Worm (Caenorhabditis elegans) whole organism, L2 larva: Measurements from ENCODE around the gene atf-2.
A peak's percentile ranks its signal among the peaks of the same experiment; 100 is the strongest.

Source experiments
- C34F6.9 ChIP-seq: fragments of 150-350 bp; optimal IDR thresholded peaks from 2 replicates; lab custom pipeline; 2014; ENCODE audit warnings: missing biosample characterization, missing genetic modification characterization
- R02D3.7 ChIP-seq: fragments of 150-350 bp; optimal IDR thresholded peaks from 2 replicates; lab custom pipeline; 2014; ENCODE audit warnings: missing biosample characterization, missing genetic modification characterization
- alr-1 ChIP-seq: fragments of 150-350 bp; optimal IDR thresholded peaks from 2 replicates; lab custom pipeline; 2014; ENCODE audit warnings: missing biosample characterization, missing genetic modification characterization
- ama-1 ChIP-seq: fragments of 150-350 bp; optimal IDR thresholded peaks from 2 replicates; lab custom pipeline; 2018; ENCODE audit warnings: inconsistent platforms
- blmp-1 ChIP-seq: sonication (generic microtip); optimal IDR thresholded peaks from 2 replicates; lab custom pipeline; 2017; ENCODE audit warnings: missing genetic modification characterization, mild to moderate bottlenecking, missing compliant biosample characterization, antibody characterized with exemption, moderate library complexity; ENCODE audit not compliant: insufficient read depth
- ceh-16 ChIP-seq: fragments of 150-350 bp; optimal IDR thresholded peaks from 2 replicates; lab custom pipeline; 2014; ENCODE audit warnings: missing biosample characterization, missing genetic modification characterization
- ceh-82 ChIP-seq: fragments of 150-350 bp; optimal IDR thresholded peaks from 2 replicates; lab custom pipeline; 2014; ENCODE audit warnings: missing biosample characterization, missing genetic modification characterization
- crh-2 ChIP-seq: sonication (generic microtip); optimal IDR thresholded peaks from 2 replicates; lab custom pipeline; 2017; ENCODE audit warnings: missing biosample characterization, missing genetic modification characterization
- dmd-4 ChIP-seq: sonication (generic microtip); optimal IDR thresholded peaks from 2 replicates; lab custom pipeline; 2017; ENCODE audit warnings: missing biosample characterization, missing genetic modification characterization
- egl-27 ChIP-seq: sonication (generic microtip); optimal IDR thresholded peaks from 3 replicates; lab custom pipeline; 2017; ENCODE audit warnings: missing biosample characterization, missing genetic modification reagents, missing genetic modification characterization
- elt-1 ChIP-seq: fragments of 150-350 bp; optimal IDR thresholded peaks from 2 replicates; lab custom pipeline; 2014; ENCODE audit warnings: missing biosample characterization, missing genetic modification characterization
- elt-3 ChIP-seq: sonication (generic microtip); optimal IDR thresholded peaks from 2 replicates; lab custom pipeline; 2017; ENCODE audit warnings: missing biosample characterization, missing genetic modification characterization
- fos-1 ChIP-seq: fragments of 150-350 bp; optimal IDR thresholded peaks from 2 replicates; lab custom pipeline; 2014; ENCODE audit warnings: missing biosample characterization, missing genetic modification characterization
- gmeb-1 ChIP-seq: fragments of 150-350 bp; optimal IDR thresholded peaks from 2 replicates; lab custom pipeline; 2014; ENCODE audit warnings: missing biosample characterization, missing genetic modification characterization
- lin-11 ChIP-seq: fragments of 150-350 bp; sonication (generic microtip); optimal IDR thresholded peaks from 2 replicates; lab custom pipeline; 2014; ENCODE audit warnings: missing biosample characterization, missing genetic modification characterization, inconsistent platforms, mixed read lengths
- lin-39 ChIP-seq: fragments of 150-350 bp; optimal IDR thresholded peaks from 2 replicates; lab custom pipeline; 2014; ENCODE audit warnings: missing biosample characterization, missing genetic modification reagents, missing genetic modification characterization
- lsy-2 ChIP-seq, 2 experiments: fragments of 150-350 bp in 1 of 2; sonication (generic microtip) in 1 of 2; optimal IDR thresholded peaks; 2 replicates each; lab custom pipeline; 2014 to 2017; ENCODE audit warnings: missing biosample characterization in 2 of 2, missing genetic modification characterization in 2 of 2
- mab-5 ChIP-seq: fragments of 150-350 bp; optimal IDR thresholded peaks from 2 replicates; lab custom pipeline; 2014; ENCODE audit warnings: missing biosample characterization, missing genetic modification characterization
- mbf-1 ChIP-seq: sonication (generic microtip); optimal IDR thresholded peaks from 2 replicates; lab custom pipeline; 2017; ENCODE audit warnings: missing biosample characterization, missing genetic modification characterization
- mdl-1 ChIP-seq, 2 experiments: fragments of 150-350 bp in 1 of 2; sonication (generic microtip) in 1 of 2; optimal IDR thresholded peaks; 2 replicates each; lab custom pipeline; 2017; ENCODE audit warnings: missing biosample characterization in 2 of 2, missing genetic modification characterization in 2 of 2
- nhr-11 ChIP-seq: fragments of 150-350 bp; optimal IDR thresholded peaks from 2 replicates; lab custom pipeline; 2014; ENCODE audit warnings: missing biosample characterization, missing genetic modification characterization
- nhr-129 ChIP-seq: fragments of 150-350 bp; optimal IDR thresholded peaks from 2 replicates; lab custom pipeline; 2014; ENCODE audit warnings: missing biosample characterization, missing genetic modification characterization
- nhr-21 ChIP-seq: fragments of 150-350 bp; optimal IDR thresholded peaks from 2 replicates; lab custom pipeline; 2014; ENCODE audit warnings: missing biosample characterization, missing genetic modification characterization
- nhr-25 ChIP-seq: fragments of 150-350 bp; sonication (generic microtip); optimal IDR thresholded peaks from 3 replicates; lab custom pipeline; 2014; ENCODE audit warnings: missing biosample characterization, missing genetic modification characterization
- nhr-77 ChIP-seq: fragments of 150-350 bp; optimal IDR thresholded peaks from 2 replicates; lab custom pipeline; 2014; ENCODE audit warnings: missing biosample characterization, missing genetic modification characterization
- peb-1 ChIP-seq: fragments of 150-350 bp; optimal IDR thresholded peaks from 2 replicates; lab custom pipeline; 2014; ENCODE audit warnings: missing biosample characterization, missing genetic modification characterization
- sem-4 ChIP-seq: fragments of 150-350 bp; optimal IDR thresholded peaks from 2 replicates; lab custom pipeline; 2014; ENCODE audit warnings: missing biosample characterization, missing genetic modification reagents, missing genetic modification characterization
- skn-1 ChIP-seq: sonication (generic microtip); optimal IDR thresholded peaks from 2 replicates; lab custom pipeline; 2017; ENCODE audit warnings: missing biosample characterization, missing genetic modification characterization
- sma-3 ChIP-seq: sonication (generic microtip); optimal IDR thresholded peaks from 2 replicates; lab custom pipeline; 2016; ENCODE audit warnings: missing genetic modification reagents, missing genetic modification characterization, missing compliant biosample characterization
- sma-9 ChIP-seq, 2 experiments: fragments of 150-350 bp in 1 of 2; sonication (generic microtip) in 1 of 2; optimal IDR thresholded peaks; 2 replicates each; lab custom pipeline; 2014 to 2016; ENCODE audit warnings: missing genetic modification characterization in 2 of 2, mild to moderate bottlenecking in 1 of 2, missing biosample characterization in 1 of 2, missing compliant biosample characterization in 1 of 2, missing genetic modification reagents in 1 of 2, moderate library complexity in 1 of 2
- ztf-11 ChIP-seq: sonication (generic microtip); optimal IDR thresholded peaks from 2 replicates; lab custom pipeline; 2017; ENCODE audit warnings: missing biosample characterization, missing genetic modification characterization
- ztf-4 ChIP-seq: fragments of 150-350 bp; optimal IDR thresholded peaks from 2 replicates; lab custom pipeline; 2014; ENCODE audit warnings: missing biosample characterization, missing genetic modification characterization

The atf-2 gene

ce11 chrII:8710317-8710716 is 41.5 kb upstream of the atf-2 start, which contains the start of gene srg-15:
Gene srg-15, minus strand, starts transcription at chrII:8710417.
- no peak for TF ChIP-seq sma-3 (GFP tag; lab: Kevin White, UChicago)
- no peak for TF ChIP-seq C34F6.9
- no peak for TF ChIP-seq mab-5
- no peak for TF ChIP-seq alr-1 (tag; lab: Kevin White, UChicago)
- no peak for TF ChIP-seq ceh-16 (tag; lab: Kevin White, UChicago)
- TF ChIP-seq elt-3, result no peak
- no peak for TF ChIP-seq mbf-1
- TF ChIP-seq lin-39 (tag; lab: Kevin White, UChicago), result no peak
- no peak for TF ChIP-seq ztf-11
- no peak for TF ChIP-seq R02D3.7 (tag; lab: Kevin White, UChicago)
- no peak for TF ChIP-seq egl-27 (tag; lab: Kevin White, UChicago)
- TF ChIP-seq nhr-77 (tag; lab: Kevin White, UChicago), result no peak
- no peak for TF ChIP-seq skn-1 (tag; lab: Kevin White, UChicago)
- no peak for TF ChIP-seq nhr-129 (tag; lab: Kevin White, UChicago)
- no peak for TF ChIP-seq mdl-1 (tag; optimal IDR thresholded peaks at IDR 0.05; lab: Kevin White, UChicago)
- TF ChIP-seq ceh-82 (tag; lab: Kevin White, UChicago), result no peak
- TF ChIP-seq blmp-1 (tag; lab: Kevin White, UChicago), result no peak
- TF ChIP-seq peb-1 (tag; lab: Kevin White, UChicago), result no peak

DNA sequence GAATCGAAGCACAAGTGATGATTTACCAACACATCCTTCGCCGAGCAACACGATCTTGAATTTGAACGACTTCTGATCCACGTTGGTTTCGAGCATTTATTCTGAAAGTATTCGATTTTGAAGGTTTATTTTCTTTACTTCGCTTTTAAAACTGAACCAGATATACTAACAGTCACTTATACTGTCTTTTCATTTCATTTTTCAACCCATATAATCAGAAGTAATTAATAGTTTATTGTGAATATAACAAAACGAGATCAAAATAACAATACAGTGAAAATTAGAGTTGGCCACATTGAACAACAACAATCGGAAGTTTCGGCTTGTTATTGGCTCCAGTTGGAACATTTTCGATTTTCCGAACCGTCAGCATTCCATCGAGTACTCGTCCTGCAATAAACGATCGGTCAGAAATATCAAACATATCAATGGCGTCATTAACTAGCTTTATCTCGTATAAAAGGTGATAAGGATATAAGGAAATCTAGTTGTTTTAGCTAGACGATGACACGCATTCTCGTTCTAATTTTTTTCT is 36.8 kb upstream of the atf-2 start, which contains the start of the genes rab-21 and T01B7.13:
rab-21 (minus strand) TSS at position 101 of the 535 bp plus-strand sequence.
T01B7.13 (plus strand) TSS at position 485 of the 535 bp plus-strand sequence.
- TF ChIP-seq sma-9 (GFP tag; optimal IDR thresholded peaks at IDR 0.05; lab: Kevin White, UChicago) (no peak), sma-9 (tag; optimal IDR thresholded peaks at IDR 0.05; lab: Kevin White, UChicago) (no peak), C34F6.9 (no peak), ama-1 (lab: Kevin White, UChicago) (no peak), ztf-4 (tag; lab: Kevin White, UChicago) (no peak), dmd-4 (no peak), ceh-16 (tag; lab: Kevin White, UChicago) (no peak)

DNA sequence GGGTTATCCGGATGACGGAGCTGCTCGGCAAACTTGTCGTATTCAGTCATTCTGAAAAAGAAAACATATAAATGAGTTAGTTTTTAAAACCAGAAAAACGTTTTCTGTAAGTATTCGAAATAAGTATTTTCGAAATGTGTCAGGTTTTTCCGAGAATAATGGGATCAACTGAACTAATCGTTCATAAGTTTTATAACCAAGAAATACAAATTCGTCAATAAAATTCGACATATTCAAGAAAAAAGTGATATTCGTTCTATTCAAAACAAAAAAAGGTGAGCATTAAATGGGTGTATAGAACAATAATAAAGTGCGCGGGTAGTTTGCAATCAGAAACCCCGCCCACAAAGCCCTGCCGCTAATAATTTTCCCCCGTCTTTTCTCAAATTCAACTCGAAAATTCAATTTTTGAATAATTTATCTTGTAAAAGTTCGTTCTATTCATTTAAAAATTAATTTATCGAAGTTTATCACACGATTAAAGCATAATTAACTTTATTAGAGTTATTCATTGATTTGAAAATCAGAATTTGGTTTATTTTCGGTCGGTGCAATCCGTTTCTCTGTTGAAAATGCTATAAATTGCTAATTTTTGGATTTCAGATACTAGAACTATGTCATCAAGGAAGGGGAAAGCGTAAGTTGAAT is 35.4 kb upstream of the atf-2 start, which contains the start of the genes cyn-11 and T01B7.5:
cyn-11 (minus strand) TSS at position 51 of the 648 bp plus-strand sequence.
T01B7.5 (plus strand) TSS at position 598 of the 648 bp plus-strand sequence.
- TF ChIP-seq fos-1 (tag; lab: Kevin White, UChicago) (no peak), gmeb-1 (tag; lab: Kevin White, UChicago) (peak; percentile 9), lsy-2 (tag; optimal IDR thresholded peaks at IDR 0.05; lab: Kevin White, UChicago) (peak in 1 of 2 experiments; percentile 50), crh-2 (peak; percentile 34), sma-3 (GFP tag; lab: Kevin White, UChicago) (no peak), lin-11 (tag; lab: Kevin White, UChicago) (peak; percentile 4), C34F6.9 (peak; percentile 33), sem-4 (peak; percentile 7), nhr-129 (tag; lab: Kevin White, UChicago) (peak; percentile 21), sma-9 (GFP tag; optimal IDR thresholded peaks at IDR 0.05; lab: Kevin White, UChicago) (peak; percentile 35), sma-9 (tag; optimal IDR thresholded peaks at IDR 0.05; lab: Kevin White, UChicago) (no peak)

DNA sequence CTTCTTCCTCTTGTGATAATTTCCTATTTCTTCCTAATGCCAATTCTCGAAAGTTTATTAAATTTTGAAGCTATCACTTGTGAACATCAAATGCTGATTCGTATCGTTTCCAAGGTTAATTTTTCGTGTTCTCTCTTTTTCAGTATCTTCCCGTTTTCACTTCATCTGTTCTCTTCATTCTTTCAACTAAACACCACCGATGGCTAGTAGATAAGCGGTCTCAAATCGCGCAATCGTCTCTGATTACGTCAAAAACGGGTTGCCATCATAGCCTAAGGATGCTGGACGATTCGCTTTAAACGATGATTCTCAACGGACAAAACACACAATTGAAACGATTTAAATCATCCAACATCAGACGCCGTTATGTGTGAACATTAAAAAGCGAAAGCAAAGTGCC is 34.2 kb upstream of the atf-2 start:
- TF ChIP-seq elt-1 (no peak), blmp-1 (tag; lab: Kevin White, UChicago) (peak; percentile 96), sem-4 (peak; percentile 46), nhr-21 (tag; lab: Kevin White, UChicago) (peak; percentile 28), sma-9 (GFP tag; optimal IDR thresholded peaks at IDR 0.05; lab: Kevin White, UChicago) (peak; percentile 35), sma-9 (tag; optimal IDR thresholded peaks at IDR 0.05; lab: Kevin White, UChicago) (no peak), nhr-25 (tag; lab: Kevin White, UChicago) (peak; percentile 51)

ce11 chrII:8721955-8722524 is 29.7 kb upstream of the atf-2 start, which contains the start of gene trcs-2:
Gene trcs-2, plus strand, starts transcription at chrII:8722474.
- no peak for TF ChIP-seq ztf-4 (tag; lab: Kevin White, UChicago)
- no peak for TF ChIP-seq nhr-11 (tag; lab: Kevin White, UChicago)
- no peak for TF ChIP-seq ama-1 (lab: Kevin White, UChicago)
- no peak for TF ChIP-seq alr-1 (tag; lab: Kevin White, UChicago)
